Worm (Caenorhabditis elegans) whole organism, mixed stage, embryonic: ENCODE measurements around the gene Y39B6A.37.
A peak's percentile ranks its signal among the peaks of the same experiment; 100 is the strongest.

Experiments used
- bed-3 ChIP-seq: fragments of 200-800 bp; sonication (Bioruptor generic); optimal IDR thresholded peaks from 3 replicates; lab custom pipeline; 2018; ENCODE audit warnings: mild to moderate bottlenecking, missing genetic modification characterization, moderate library complexity, missing compliant biosample characterization
- blmp-1 ChIP-seq: fragments of 150-350 bp; optimal IDR thresholded peaks from 2 replicates; lab custom pipeline; 2014; ENCODE audit warnings: missing biosample characterization, missing genetic modification characterization
- ceh-39 ChIP-seq: fragments of 150-350 bp; optimal IDR thresholded peaks from 2 replicates; lab custom pipeline; 2014; ENCODE audit warnings: missing biosample characterization, missing genetic modification characterization
- ceh-43 ChIP-seq: fragments of 200-800 bp; sonication (Bioruptor generic); optimal IDR thresholded peaks from 2 replicates; lab custom pipeline; 2018; ENCODE audit warnings: mild to moderate bottlenecking, missing genetic modification characterization, moderate library complexity, missing compliant biosample characterization
- ceh-83 ChIP-seq: fragments of 200-800 bp; sonication (Bioruptor generic); optimal IDR thresholded peaks from 2 replicates; lab custom pipeline; 2018; ENCODE audit warnings: mild to moderate bottlenecking, missing genetic modification characterization, missing compliant biosample characterization
- ces-1 ChIP-seq: fragments of 150-350 bp; optimal IDR thresholded peaks from 2 replicates; lab custom pipeline; 2014; ENCODE audit warnings: missing biosample characterization, missing genetic modification reagents, missing genetic modification characterization
- cnd-1 ChIP-seq: fragments of 200-800 bp; sonication (Bioruptor generic); optimal IDR thresholded peaks from 2 replicates; lab custom pipeline; 2018; ENCODE audit warnings: mild to moderate bottlenecking, missing genetic modification characterization, missing compliant biosample characterization
- drap-1 ChIP-seq: fragments of 200-800 bp; sonication (Bioruptor generic); optimal IDR thresholded peaks from 3 replicates; lab custom pipeline; 2018; ENCODE audit warnings: mild to moderate bottlenecking, missing genetic modification characterization, missing compliant biosample characterization
- elt-1 ChIP-seq: sonication (generic microtip); optimal IDR thresholded peaks from 2 replicates; lab custom pipeline; 2017; ENCODE audit warnings: missing genetic modification characterization, mild to moderate bottlenecking, missing compliant biosample characterization, antibody characterized with exemption, moderate library complexity, borderline replicate concordance; ENCODE audit not compliant: insufficient read depth
- elt-3 ChIP-seq: fragments of 150-350 bp; optimal IDR thresholded peaks from 2 replicates; lab custom pipeline; 2014; ENCODE audit warnings: missing biosample characterization, missing genetic modification characterization
- flh-1 ChIP-seq: fragments of 200-800 bp; sonication (Bioruptor generic); optimal IDR thresholded peaks from 2 replicates; lab custom pipeline; 2018; ENCODE audit warnings: mild to moderate bottlenecking, missing genetic modification characterization, moderate library complexity, missing compliant biosample characterization
- hlh-1 ChIP-seq: fragments of 150-350 bp; optimal IDR thresholded peaks from 2 replicates; lab custom pipeline; 2014; ENCODE audit warnings: missing biosample characterization, missing genetic modification reagents, missing genetic modification characterization
- lin-13 ChIP-seq: fragments of 150-350 bp; optimal IDR thresholded peaks from 2 replicates; lab custom pipeline; 2014; ENCODE audit warnings: missing biosample characterization, missing genetic modification characterization
- mab-5 ChIP-seq: fragments of 150-350 bp; optimal IDR thresholded peaks from 2 replicates; lab custom pipeline; 2014; ENCODE audit warnings: missing biosample characterization, missing genetic modification characterization
- mep-1 ChIP-seq: fragments of 150-350 bp; optimal IDR thresholded peaks from 2 replicates; lab custom pipeline; 2017; ENCODE audit warnings: missing biosample characterization, missing genetic modification reagents, missing genetic modification characterization, inconsistent platforms
- mls-2 ChIP-seq: sonication (generic microtip); optimal IDR thresholded peaks from 2 replicates; lab custom pipeline; 2016; ENCODE audit warnings: mild to moderate bottlenecking, missing genetic modification characterization, moderate library complexity, missing compliant biosample characterization
- nhr-12 ChIP-seq: fragments of 150-350 bp; optimal IDR thresholded peaks from 2 replicates; lab custom pipeline; 2014; ENCODE audit warnings: missing biosample characterization, missing genetic modification characterization
- nhr-2 ChIP-seq: fragments of 150-350 bp; optimal IDR thresholded peaks from 2 replicates; lab custom pipeline; 2014; ENCODE audit warnings: missing biosample characterization, missing genetic modification characterization
- nhr-237 ChIP-seq: fragments of 150-350 bp; optimal IDR thresholded peaks from 2 replicates; lab custom pipeline; 2014; ENCODE audit warnings: missing biosample characterization, missing genetic modification characterization
- pha-4 ChIP-seq: fragments of 150-350 bp; optimal IDR thresholded peaks from 2 replicates; lab custom pipeline; 2018; ENCODE audit warnings: missing biosample characterization, missing genetic modification reagents, missing genetic modification characterization
- sem-2 ChIP-seq: fragments of 200-800 bp; sonication (Bioruptor generic); optimal IDR thresholded peaks from 2 replicates; lab custom pipeline; 2018; ENCODE audit warnings: mild to moderate bottlenecking, missing genetic modification characterization, missing compliant biosample characterization
- sptf-1 ChIP-seq: sonication (generic microtip); optimal IDR thresholded peaks from 2 replicates; lab custom pipeline; 2017; ENCODE audit warnings: mild to moderate bottlenecking, missing genetic modification characterization, moderate library complexity, missing compliant biosample characterization
- unc-120 ChIP-seq: sonication (generic microtip); optimal IDR thresholded peaks from 2 replicates; lab custom pipeline; 2017; ENCODE audit warnings: missing genetic modification characterization, missing compliant biosample characterization; ENCODE audit not compliant: poor library complexity, severe bottlenecking
- unc-39 ChIP-seq: fragments of 150-350 bp; optimal IDR thresholded peaks from 2 replicates; lab custom pipeline; 2014; ENCODE audit warnings: missing biosample characterization, missing genetic modification characterization
- unc-62 ChIP-seq: fragments of 150-350 bp; optimal IDR thresholded peaks from 2 replicates; lab custom pipeline; 2014; ENCODE audit warnings: missing biosample characterization, missing genetic modification reagents, missing genetic modification characterization
- zip-8 ChIP-seq: fragments of 150-350 bp; optimal IDR thresholded peaks from 2 replicates; lab custom pipeline; 2014; ENCODE audit warnings: missing biosample characterization, missing genetic modification characterization
- ztf-11 ChIP-seq: fragments of 150-350 bp; optimal IDR thresholded peaks from 2 replicates; lab custom pipeline; 2014; ENCODE audit warnings: missing biosample characterization, missing genetic modification characterization

Y39B6A.37 gene

ce11 chrV:18969590-18970105 is 21.0 kb upstream of the Y39B6A.37 start, which contains the start of gene Y39B6A.42:
Gene Y39B6A.42, minus strand, starts transcription at chrV:18969640.
- TF ChIP-seq pha-4 (tag; lab: Kevin White, UChicago) (no peak), hlh-1 (tag; lab: Kevin White, UChicago) (no peak), ces-1 (no peak), elt-1 (tag; lab: Kevin White, UChicago) (no peak), cnd-1 (tag; lab: Kevin White, UChicago) (no peak), bed-3 (no peak), unc-39 (tag; lab: Kevin White, UChicago) (no peak), mls-2 (tag; lab: Kevin White, UChicago) (no peak), ceh-39 (tag; lab: Kevin White, UChicago) (no peak), sem-2 (no peak), ceh-83 (GFP tag; lab: Kevin White, UChicago) (no peak), drap-1 (GFP tag; lab: Kevin White, UChicago) (no peak)

ce11 chrV:18976539-18976938 is 14.1 kb upstream of the Y39B6A.37 start:
- TF ChIP-seq unc-39 (tag; lab: Kevin White, UChicago) (no peak), mep-1 (tag; lab: Kevin White, UChicago) (no peak), hlh-1 (tag; lab: Kevin White, UChicago) (no peak), mab-5 (tag; lab: Kevin White, UChicago) (no peak), elt-3 (tag; lab: Kevin White, UChicago) (no peak)

ce11 chrV:18977876-18978275 is 12.8 kb upstream of the Y39B6A.37 start, which contains the start of gene Y39B6A.41:
Gene Y39B6A.41, minus strand, starts transcription at chrV:18977976.
- TF ChIP-seq elt-1 (tag; lab: Kevin White, UChicago) (no peak), elt-3 (tag; lab: Kevin White, UChicago) (no peak)
- TF ChIP-seq, all 35 proteins: peak for 0

DNA sequence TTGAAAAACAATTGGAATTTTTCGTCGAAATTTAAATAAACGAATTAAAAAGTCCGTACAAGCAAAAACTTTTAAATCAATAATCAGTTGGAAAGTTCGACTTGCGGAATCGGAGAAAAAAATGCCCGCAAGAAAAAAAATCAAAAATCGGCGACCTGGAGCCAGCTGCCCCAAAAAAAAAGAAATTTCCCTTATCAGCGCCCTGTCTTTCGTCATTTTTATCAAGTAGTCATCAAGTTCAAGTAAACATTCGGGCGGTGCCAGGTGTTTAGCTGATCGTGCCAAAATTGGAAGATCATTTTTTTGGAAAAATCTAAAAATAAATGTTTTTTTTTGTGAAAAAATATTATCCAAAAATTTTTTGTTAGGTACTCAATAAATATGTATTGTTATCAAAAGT is 12.3 kb upstream of the Y39B6A.37 start:
- TF ChIP-seq pha-4 (tag; lab: Kevin White, UChicago) (no peak), unc-39 (tag; lab: Kevin White, UChicago) (no peak), drap-1 (GFP tag; lab: Kevin White, UChicago) (no peak)

- TF ChIP-seq lin-13 (tag; lab: Kevin White, UChicago) (peak; percentile 13), nhr-12 (tag; lab: Kevin White, UChicago) (no peak), drap-1 (GFP tag; lab: Kevin White, UChicago) (peak; percentile 24), unc-39 (tag; lab: Kevin White, UChicago) (peak; percentile 21), sptf-1 (peak; percentile 39), ceh-83 (GFP tag; lab: Kevin White, UChicago) (no peak)
Measured at ce11 chrV:18980980-18981529, 9.6 kb upstream of the Y39B6A.37 start, which contains the start of the genes mrps-35 and sws-1. Gene mrps-35, plus strand, starts transcription at chrV:18981306. Gene sws-1, minus strand, starts transcription at chrV:18981479.

DNA sequence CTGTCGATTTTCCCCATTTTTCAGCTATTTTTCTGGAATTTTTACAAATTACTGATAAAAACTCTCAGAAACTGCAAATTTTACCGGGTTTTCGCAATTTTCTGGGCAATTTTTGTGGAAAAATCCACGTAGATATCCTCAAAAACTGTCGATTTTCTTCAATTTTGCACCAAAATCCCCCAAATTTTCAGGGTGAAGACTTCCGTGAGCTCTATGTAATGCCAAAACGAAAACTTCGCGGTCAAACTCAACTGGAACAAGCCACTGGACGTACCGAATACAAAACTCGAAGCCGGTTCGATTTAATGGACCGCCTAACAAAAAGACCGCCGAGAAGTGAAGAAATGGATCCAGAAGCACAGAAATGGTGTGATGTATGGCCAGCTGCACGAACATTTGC is 8.9 kb upstream of the Y39B6A.37 start:
- no peak for TF ChIP-seq zip-8
- TF ChIP-seq ceh-43 (GFP tag; lab: Kevin White, UChicago): no peak
- TF ChIP-seq lin-13 (tag; lab: Kevin White, UChicago): no peak
- no peak for TF ChIP-seq ceh-39 (tag; lab: Kevin White, UChicago)
- TF ChIP-seq drap-1 (GFP tag; lab: Kevin White, UChicago): no peak
- TF ChIP-seq nhr-237 (tag; lab: Kevin White, UChicago): no peak
- no peak for TF ChIP-seq pha-4 (tag; lab: Kevin White, UChicago)
- TF ChIP-seq sptf-1: no peak
- no peak for TF ChIP-seq unc-62 (GFP tag; lab: Kevin White, UChicago)
- no peak for TF ChIP-seq mep-1 (tag; lab: Kevin White, UChicago)
- TF ChIP-seq ces-1: no peak
- no peak for TF ChIP-seq blmp-1
- no peak for TF ChIP-seq nhr-2 (tag; lab: Kevin White, UChicago)
- TF ChIP-seq ztf-11 (tag; lab: Kevin White, UChicago): no peak
- no peak for TF ChIP-seq unc-120
- no peak for TF ChIP-seq flh-1 (GFP tag; lab: Kevin White, UChicago)
- TF ChIP-seq nhr-12 (tag; lab: Kevin White, UChicago): no peak
